Worm (Caenorhabditis elegans) whole organism, L4 larva: ENCODE measurements around the gene ZK353.10.
"Not testable (repeated sequence)": the region's sequence is repeated elsewhere in the genome, so short reads cannot be mapped to it uniquely, and the experiment has no call there.

ENCODE experiments used
- ZK546.5 ChIP-seq, 2 experiments: sonication (generic microtip); optimal IDR thresholded peaks; 2 replicates each; lab custom pipeline; 2017; ENCODE audit warnings: missing biosample characterization in 2 of 2, missing genetic modification characterization in 2 of 2
- ama-1 ChIP-seq: fragments of 150-350 bp; optimal IDR thresholded peaks from 2 replicates; lab custom pipeline; 2014; ENCODE audit warnings: inconsistent platforms, mixed read lengths
- ces-1 ChIP-seq: fragments of 150-350 bp; sonication (generic microtip); optimal IDR thresholded peaks from 4 replicates; lab custom pipeline; 2014; ENCODE audit warnings: missing biosample characterization, missing genetic modification reagents, missing genetic modification characterization
- dve-1 ChIP-seq: sonication (generic microtip); optimal IDR thresholded peaks from 2 replicates; lab custom pipeline; 2017; ENCODE audit warnings: antibody characterized with exemption, mild to moderate bottlenecking, missing genetic modification characterization, missing compliant biosample characterization; ENCODE audit not compliant: insufficient read depth
- madf-9 ChIP-seq: fragments of 200-800 bp; sonication (Bioruptor generic); conservative IDR thresholded peaks from 2 replicates; pipeline ENCODE4 v1.3.6; 2022; ENCODE audit warnings: missing genetic modification reagents, missing genetic modification characterization, missing compliant biosample characterization
- nhr-25 ChIP-seq: sonication (generic microtip); optimal IDR thresholded peaks from 2 replicates; lab custom pipeline; 2017; ENCODE audit warnings: missing genetic modification characterization, mild to moderate bottlenecking, missing compliant biosample characterization, antibody characterized with exemption, moderate library complexity, borderline replicate concordance; ENCODE audit not compliant: insufficient read depth
- nhr-28 ChIP-seq: fragments of 150-350 bp; optimal IDR thresholded peaks from 2 replicates; lab custom pipeline; 2014; ENCODE audit warnings: missing biosample characterization, missing genetic modification characterization
- unc-39 ChIP-seq: sonication (generic microtip); optimal IDR thresholded peaks from 2 replicates; lab custom pipeline; 2017; ENCODE audit warnings: missing biosample characterization, missing genetic modification characterization
- unc-62 ChIP-seq, 3 experiments: fragments of 150-350 bp in 1 of 3; sonication (generic microtip); optimal IDR thresholded peaks in 2 of 3; peaks in 1 of 3; 1 replicate in 1 of 3; 2 replicates in 2 of 3; lab custom pipeline; 2014 to 2017; ENCODE audit warnings: missing biosample characterization in 3 of 3, missing genetic modification characterization in 3 of 3, missing genetic modification reagents in 3 of 3, missing genotype in 1 of 3
- zag-1 ChIP-seq: fragments of 150-350 bp; optimal IDR thresholded peaks from 2 replicates; lab custom pipeline; 2014; ENCODE audit warnings: missing biosample characterization, missing genetic modification characterization

ce11 chrIII:8347822-8348221, 46.4 kb downstream of the ZK353.10 start, which contains the start of gene clc-29:
- not testable (repeated sequence) for TF ChIP-seq nhr-25 (tag; lab: Kevin White, UChicago); unc-39 (tag; lab: Kevin White, UChicago); dve-1; ces-1; ama-1 (lab: Kevin White, UChicago); madf-9 (GFP tag; lab: Robert Waterston, UW); zag-1; ZK546.5 (tag; optimal IDR thresholded peaks at IDR 0.05; lab: Kevin White, UChicago); nhr-28; unc-62 (GFP tag; optimal IDR thresholded peaks at IDR 0.05 in 1 of 2; lab: Kevin White, UChicago); unc-62 (tag; optimal IDR thresholded peaks at IDR 0.05; lab: Kevin White, UChicago)
